Worm (Caenorhabditis elegans): ENCODE results near the gene ZC373.2.

Gene ZC373.2

DNA sequence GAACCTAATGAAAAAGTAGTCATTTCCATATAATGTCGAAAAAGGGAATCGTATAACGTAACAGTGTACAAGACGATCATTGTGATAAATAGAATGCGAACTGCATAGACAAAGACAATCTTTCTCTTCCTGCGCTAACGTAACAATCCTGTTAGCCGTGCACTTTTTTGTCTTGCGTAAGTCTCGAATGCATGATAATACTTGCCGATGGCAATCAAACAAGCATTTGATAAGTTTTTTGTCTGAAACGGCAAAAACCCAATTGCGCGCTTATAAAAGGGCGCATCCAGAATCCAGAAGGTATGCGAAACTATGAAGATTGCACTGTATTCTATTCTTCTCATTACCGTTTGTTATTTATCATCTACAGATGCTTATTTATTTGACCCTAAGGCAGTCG, 16.8 kb upstream of the ZC373.2 start, which contains the start of gene dao-4:
TSS of gene dao-4 (plus strand) at position 301 of the 400 bp plus-strand sequence.
- TF ChIP-seq unc-55 (GFP tag; optimal IDR thresholded peaks at IDR 0.05): no peak
- TF ChIP-seq ZK546.5 (tag; optimal IDR thresholded peaks at IDR 0.05): no peak
- TF ChIP-seq zag-1 (tag; optimal IDR thresholded peaks at IDR 0.05): no peak
- TF ChIP-seq nhr-6 (tag; optimal IDR thresholded peaks at IDR 0.05): no peak
- TF ChIP-seq lsy-2 (tag; optimal IDR thresholded peaks at IDR 0.05): no peak
- TF ChIP-seq mdl-1 (tag; optimal IDR thresholded peaks at IDR 0.05): no peak
- TF ChIP-seq nhr-25 (tag; optimal IDR thresholded peaks at IDR 0.05): no peak

DNA sequence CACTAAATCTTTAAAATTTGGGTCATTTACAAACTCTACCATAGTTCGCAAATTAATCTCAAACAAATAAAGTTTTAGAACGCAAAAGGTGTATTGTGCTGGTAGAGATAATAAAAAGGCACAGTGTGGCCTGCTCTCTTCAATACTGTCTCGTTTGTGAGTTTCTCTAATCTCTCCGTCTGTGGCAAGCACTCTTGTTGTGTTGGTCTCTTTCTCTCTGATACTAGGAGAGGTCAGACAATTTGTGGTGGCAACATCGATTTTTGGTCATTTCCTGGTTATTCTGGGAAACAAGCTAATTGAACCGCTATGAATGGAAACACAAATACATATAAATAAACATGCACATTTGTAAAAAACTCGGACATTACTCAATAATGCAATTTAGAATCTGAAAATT, 16.0 kb upstream of the ZC373.2 start, which contains the start of gene ZC373.5:
TSS of gene ZC373.5 (minus strand) at position 159 of the 400 bp plus-strand sequence.
- TF ChIP-seq ceh-16 (tag; optimal IDR thresholded peaks at IDR 0.05) (no peak), nhr-10 (tag; optimal IDR thresholded peaks at IDR 0.05) (no peak), lsy-2 (tag; optimal IDR thresholded peaks at IDR 0.05) (peak in 1 of 2 experiments; percentile 1), lin-13 (GFP tag; optimal IDR thresholded peaks at IDR 0.05) (no peak), unc-39 (tag; optimal IDR thresholded peaks at IDR 0.05) (no peak), lin-11 (tag; optimal IDR thresholded peaks at IDR 0.05) (no peak), nhr-6 (tag; optimal IDR thresholded peaks at IDR 0.05) (no peak), C34F6.9 (tag; optimal IDR thresholded peaks at IDR 0.05) (peak; percentile 6), peb-1 (tag; optimal IDR thresholded peaks at IDR 0.05) (no peak), sma-3 (GFP tag; optimal IDR thresholded peaks at IDR 0.05) (no peak), ama-1 (optimal IDR thresholded peaks at IDR 0.05) (no peak), elt-3 (tag; optimal IDR thresholded peaks at IDR 0.05) (no peak), nhr-129 (tag; optimal IDR thresholded peaks at IDR 0.05) (peak; percentile 36), nhr-11 (tag; optimal IDR thresholded peaks at IDR 0.05) (no peak), fos-1 (tag; optimal IDR thresholded peaks at IDR 0.05) (peak; percentile 70), crh-2 (tag; optimal IDR thresholded peaks at IDR 0.05) (peak; percentile 38), gmeb-1 (tag; optimal IDR thresholded peaks at IDR 0.05) (peak; percentile 21), nhr-21 (tag; optimal IDR thresholded peaks at IDR 0.05) (no peak), R02D3.7 (tag; optimal IDR thresholded peaks at IDR 0.05) (no peak)

DNA sequence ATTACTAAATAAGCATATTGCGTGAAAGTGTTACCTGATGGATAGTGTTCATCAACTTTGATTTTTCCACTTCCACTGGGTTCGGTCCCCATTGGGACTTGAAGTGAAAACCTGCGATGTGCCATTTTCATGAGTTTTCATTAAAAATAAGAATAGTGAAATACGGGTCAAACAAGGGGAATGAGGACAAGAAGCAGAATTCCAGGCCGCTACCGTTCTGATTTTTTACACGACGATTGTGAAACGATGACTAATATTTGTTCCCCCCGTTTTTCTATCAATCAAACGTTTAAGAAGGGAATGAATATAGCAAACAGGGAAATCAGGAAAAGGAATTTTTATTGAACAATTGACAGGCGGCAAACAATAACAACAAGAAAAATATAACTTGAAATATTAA, 11.5 kb upstream of the ZC373.2 start, which contains the start of gene mlck-1:
TSS of gene mlck-1 (minus strand) at position 101 of the 400 bp plus-strand sequence.
- no peak for TF ChIP-seq gmeb-1 (tag; optimal IDR thresholded peaks at IDR 0.05)
- no peak for TF ChIP-seq aly-2 (tag; optimal IDR thresholded peaks at IDR 0.05)
- no peak for TF ChIP-seq peb-1 (tag; optimal IDR thresholded peaks at IDR 0.05)
- no peak for TF ChIP-seq F13H6.1 (tag; optimal IDR thresholded peaks at IDR 0.05)
- no peak for TF ChIP-seq unc-39 (tag; optimal IDR thresholded peaks at IDR 0.05)
- no peak for TF ChIP-seq blmp-1 (tag; optimal IDR thresholded peaks at IDR 0.05; ENCODE audit: insufficient read depth)
- no peak for TF ChIP-seq nhr-11 (tag; optimal IDR thresholded peaks at IDR 0.05)

DNA sequence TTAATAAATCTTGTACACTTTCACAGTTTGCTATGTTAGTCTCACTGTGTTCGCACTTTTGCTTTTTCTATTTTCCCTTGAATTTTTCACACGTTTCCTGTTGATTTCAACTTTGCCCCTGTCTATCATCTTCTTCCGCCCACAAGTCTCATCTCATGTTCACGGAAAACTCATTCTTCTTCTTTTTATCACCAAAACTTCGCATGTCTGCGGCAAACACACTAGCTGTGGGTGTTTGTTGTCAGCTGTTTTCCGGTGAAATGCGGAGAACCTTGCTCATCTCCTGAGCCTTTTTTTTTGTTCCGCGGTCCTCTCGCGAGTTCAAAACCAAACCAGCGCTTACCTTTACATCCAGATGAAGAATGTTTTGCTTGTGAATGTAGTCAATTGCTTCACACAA, 10.2 kb upstream of the ZC373.2 start:
- TF ChIP-seq nhr-129 (tag; optimal IDR thresholded peaks at IDR 0.05): peak; percentile 37
- TF ChIP-seq skn-1 (tag; optimal IDR thresholded peaks at IDR 0.05): no peak
- peak; percentile 28 for TF ChIP-seq sma-9 (GFP tag; optimal IDR thresholded peaks at IDR 0.05)
- TF ChIP-seq sma-9 (tag; optimal IDR thresholded peaks at IDR 0.05): no peak
- peak; percentile 45 for TF ChIP-seq F13H6.1 (tag; optimal IDR thresholded peaks at IDR 0.05)
- no peak for TF ChIP-seq zag-1 (tag; optimal IDR thresholded peaks at IDR 0.05)

DNA sequence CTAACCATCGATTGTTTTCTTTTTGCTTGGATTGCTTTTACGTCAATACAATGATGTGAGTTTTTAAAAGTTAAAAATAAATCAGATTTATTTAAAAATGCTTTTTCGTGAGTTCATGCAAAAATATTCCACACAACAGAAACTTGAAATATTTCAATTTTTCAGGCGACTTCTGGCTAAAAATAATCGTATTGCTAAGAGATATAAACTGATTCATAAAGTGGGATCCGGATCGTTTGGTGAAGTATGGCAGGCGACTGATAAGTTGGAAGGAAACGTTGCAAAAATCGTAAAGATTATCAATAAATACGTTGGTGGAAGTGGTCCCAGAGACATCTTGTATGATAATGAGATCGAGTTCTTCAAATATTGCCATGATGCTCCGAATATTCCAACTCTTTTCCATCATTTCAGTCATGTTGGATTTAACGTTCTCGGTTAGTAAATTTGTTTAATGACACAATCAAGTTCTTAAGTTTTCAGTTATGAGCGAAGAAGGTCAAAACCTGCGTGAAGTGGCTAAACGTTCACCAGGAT, 2.3 kb upstream of the ZC373.2 start, which contains the start of gene ZC373.3:
TSS of gene ZC373.3 (plus strand) at position 51 of the 537 bp plus-strand sequence.
- TF ChIP-seq snpc-4 (tag; optimal IDR thresholded peaks at IDR 0.05) (no peak), Y55F3AM.14 (GFP tag; optimal IDR thresholded peaks at IDR 0.05) (no peak), dmd-4 (tag; optimal IDR thresholded peaks at IDR 0.05) (no peak), aly-2 (tag; optimal IDR thresholded peaks at IDR 0.05) (no peak), peb-1 (tag; optimal IDR thresholded peaks at IDR 0.05) (no peak), nhr-12 (tag; optimal IDR thresholded peaks at IDR 0.05) (no peak), nhr-25 (tag; optimal IDR thresholded peaks at IDR 0.05) (no peak)
